Worm (Caenorhabditis elegans): ENCODE measurements around the gene tag-290.

DNA sequence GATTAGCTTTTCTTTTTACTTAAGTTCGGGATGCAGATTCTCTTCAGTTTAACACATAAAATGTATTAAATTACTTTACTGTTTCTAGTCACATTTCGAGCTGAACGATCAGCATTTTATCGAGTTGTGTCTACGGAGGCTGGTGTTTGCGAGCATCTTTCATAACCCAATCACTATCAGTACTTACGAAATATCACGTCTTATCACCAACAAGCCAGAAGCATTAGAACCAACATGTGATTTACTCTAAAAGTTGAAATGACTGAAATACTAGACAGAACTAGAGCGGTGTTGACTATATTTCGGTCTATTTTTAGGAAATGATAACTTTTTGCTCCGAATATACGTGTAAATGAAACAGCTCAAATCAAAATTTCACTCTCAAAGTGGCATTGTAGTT, 35.3 kb downstream of the tag-290 start:
- TF ChIP-seq ceh-82 (tag; optimal IDR thresholded peaks at IDR 0.05) (no peak), F26F4.8 (GFP tag; conservative IDR thresholded peaks at IDR 0.05) (no peak), nhr-11 (tag; optimal IDR thresholded peaks at IDR 0.05) (no peak), zag-1 (tag; optimal IDR thresholded peaks at IDR 0.05) (no peak)
